Fruit fly (Drosophila melanogaster): ENCODE data around the gene jigr1.

The jigr1 gene

dm6 chr3R:25661531-25662193 lies 24.0 kb downstream of the jigr1 start, which contains the start of gene RASSF8 (continued):
- peak; percentile 90 for TF ChIP-seq Ets65A (GFP tag)
- no peak for TF ChIP-seq CG10274 (GFP tag; optimal IDR thresholded peaks at IDR 0.05)
- TF ChIP-seq CG11504 (tag; optimal IDR thresholded peaks at IDR 0.05): peak; percentile 33
- no peak for TF ChIP-seq CG8478 (optimal IDR thresholded peaks at IDR 0.05)
- peak; percentile 37; the same call in 1 of the 2 replicates for TF ChIP-seq MBD-R2 (GFP tag; IDR thresholded peaks at IDR 0.05)
- TF ChIP-seq fu2 (GFP tag; optimal IDR thresholded peaks at IDR 0.05): no peak
- TF ChIP-seq CG10959 (GFP tag; IDR thresholded peaks at IDR 0.05): no peak
- TF ChIP-seq btn (GFP tag; optimal IDR thresholded peaks at IDR 0.05): no peak
- no peak for TF ChIP-seq exex (tag; optimal IDR thresholded peaks at IDR 0.05)
- no peak for TF ChIP-seq peb (GFP tag; IDR thresholded peaks at IDR 0.05)
- TF ChIP-seq jigr1 (GFP tag; IDR thresholded peaks at IDR 0.05): peak; percentile 78; the same call in 2 of the 3 replicates
- no peak for TF ChIP-seq sim (GFP tag; IDR thresholded peaks at IDR 0.05)
- peak; percentile 68 for TF ChIP-seq HLH4C (GFP tag; IDR thresholded peaks at IDR 0.05; ENCODE audit: partially characterized antibody)
- peak; percentile 44 for TF ChIP-seq Fer1 (GFP tag; optimal IDR thresholded peaks at IDR 0.05)
- no peak for TF ChIP-seq psq (GFP tag; optimal IDR thresholded peaks at IDR 0.05)
- TF ChIP-seq HLH54F (GFP tag; optimal IDR thresholded peaks at IDR 0.05): peak; percentile 60
- TF ChIP-seq CG43689 (GFP tag; IDR thresholded peaks at IDR 0.05): no peak
- no peak for TF ChIP-seq Bteb2 (GFP tag; optimal IDR thresholded peaks at IDR 0.05)
- peak; percentile 44 for TF ChIP-seq Xbp1 (GFP tag; optimal IDR thresholded peaks at IDR 0.05)
- peak; percentile 29 for TF ChIP-seq Dp (GFP tag; optimal IDR thresholded peaks at IDR 0.05)
- no peak for TF ChIP-seq Usf (GFP tag; optimal IDR thresholded peaks at IDR 0.05)
- peak; percentile 4 for TF ChIP-seq CG13296 (GFP tag; optimal IDR thresholded peaks at IDR 0.05)
- TF ChIP-seq HHEX (GFP tag; optimal IDR thresholded peaks at IDR 0.05): no peak
- peak; percentile 38 for TF ChIP-seq CG31441 (GFP tag; IDR thresholded peaks at IDR 0.05)
- peak; percentile 94 for TF ChIP-seq Dref (GFP tag; IDR thresholded peaks at IDR 0.05)
- no peak for TF ChIP-seq CG10543 (GFP tag; optimal IDR thresholded peaks at IDR 0.05)
- no peak for TF ChIP-seq chif (GFP tag; optimal IDR thresholded peaks at IDR 0.05)
- no peak for TF ChIP-seq CG17186 (GFP tag; optimal IDR thresholded peaks at IDR 0.05)
- no peak for TF ChIP-seq Mad (GFP tag; optimal IDR thresholded peaks at IDR 0.05)
- TF ChIP-seq Max (GFP tag; optimal IDR thresholded peaks at IDR 0.05): no peak
- TF ChIP-seq Sry-β (GFP tag; optimal IDR thresholded peaks at IDR 0.05): no peak
- TF ChIP-seq CG10267 (tag; optimal IDR thresholded peaks at IDR 0.05): no peak
- TF ChIP-seq Bgb (GFP tag; IDR thresholded peaks at IDR 0.05; ENCODE audit: partially characterized antibody): peak; percentile 78
- no peak for TF ChIP-seq CTCF (GFP tag; optimal IDR thresholded peaks at IDR 0.05)
- TF ChIP-seq CG12299 (tag; optimal IDR thresholded peaks at IDR 0.05): no peak
- TF ChIP-seq Dek (tag; optimal IDR thresholded peaks at IDR 0.05): no peak
- no peak for TF ChIP-seq CG7987 (GFP tag; optimal IDR thresholded peaks at IDR 0.05)
- TF ChIP-seq sd (tag; optimal IDR thresholded peaks at IDR 0.05): peak; percentile 58
- no peak for TF ChIP-seq BtbVII (GFP tag; optimal IDR thresholded peaks at IDR 0.05)
- TF ChIP-seq Nf-YB (GFP tag; optimal IDR thresholded peaks at IDR 0.05): no peak
- TF ChIP-seq hkb (optimal IDR thresholded peaks at IDR 0.05): no peak
- no peak for TF ChIP-seq hkb (GFP tag; IDR thresholded peaks at IDR 0.05)
- no peak for TF ChIP-seq CG8290 (GFP tag; optimal IDR thresholded peaks at IDR 0.05)
- TF ChIP-seq CG8290 (tag; optimal IDR thresholded peaks at IDR 0.05): no peak
- no peak for TF ChIP-seq Jarid2 (GFP tag; optimal IDR thresholded peaks at IDR 0.05)
- TF ChIP-seq wek (GFP tag; optimal IDR thresholded peaks at IDR 0.05): no peak
- TF ChIP-seq CG12769 (tag; optimal IDR thresholded peaks at IDR 0.05): no peak
- peak; percentile 87 for TF ChIP-seq CG7928 (GFP tag; optimal IDR thresholded peaks at IDR 0.05)
- no peak for TF ChIP-seq wdn (GFP tag; IDR thresholded peaks at IDR 0.05)
- TF ChIP-seq emc (GFP tag; optimal IDR thresholded peaks at IDR 0.05): no peak
- TF ChIP-seq grn (GFP tag; optimal IDR thresholded peaks at IDR 0.05): no peak
- no peak for TF ChIP-seq nom (GFP tag; optimal IDR thresholded peaks at IDR 0.05)
